Worm (Caenorhabditis elegans) whole organism, early embryonic: Measurements from ENCODE around the gene C06A6.2.

Source experiments
- B0310.2 ChIP-seq: sonication (generic microtip); optimal IDR thresholded peaks from 2 replicates; lab custom pipeline; 2016; ENCODE audit warnings: mild to moderate bottlenecking, missing genetic modification characterization, missing compliant biosample characterization
- F13C5.2 ChIP-seq: sonication (generic microtip); optimal IDR thresholded peaks from 2 replicates; lab custom pipeline; 2017; ENCODE audit warnings: mild to moderate bottlenecking, missing genetic modification characterization, inconsistent platforms, missing compliant biosample characterization
- aly-1 ChIP-seq: sonication (generic microtip); optimal IDR thresholded peaks from 2 replicates; lab custom pipeline; 2016; ENCODE audit warnings: missing genetic modification characterization, missing compliant biosample characterization
- ama-1 ChIP-seq: fragments of 150-350 bp; optimal IDR thresholded peaks from 2 replicates; lab custom pipeline; 2014
- ceh-36 ChIP-seq: sonication (generic microtip); optimal IDR thresholded peaks from 2 replicates; lab custom pipeline; 2016; ENCODE audit warnings: missing genetic modification characterization, inconsistent platforms, missing compliant biosample characterization
- flt-1 ChIP-seq: fragments of 200-800 bp; sonication (Bioruptor generic); IDR thresholded peaks from 2 replicates; pipeline ENCODE4 v1.3.6; 2022; ENCODE audit warnings: missing genetic modification characterization, missing compliant biosample characterization
- hmbx-1 ChIP-seq: sonication (generic microtip); optimal IDR thresholded peaks from 2 replicates; lab custom pipeline; 2016; ENCODE audit warnings: mild to moderate bottlenecking, missing genetic modification characterization, missing compliant biosample characterization
- hmg-4 ChIP-seq: fragments of 200-800 bp; sonication (Bioruptor generic); optimal IDR thresholded peaks from 2 replicates; lab custom pipeline; 2018; ENCODE audit warnings: mild to moderate bottlenecking, missing genetic modification characterization, missing compliant biosample characterization
- tbx-37 ChIP-seq: fragments of 200-800 bp; sonication (Bioruptor generic); conservative IDR thresholded peaks from 2 replicates; pipeline ENCODE4 v1.3.6; 2022; ENCODE audit warnings: missing genetic modification reagents, missing genetic modification characterization, missing compliant biosample characterization
- tra-4 ChIP-seq: sonication (generic microtip); optimal IDR thresholded peaks from 2 replicates; lab custom pipeline; 2017; ENCODE audit warnings: missing genetic modification characterization, missing compliant biosample characterization

- TF ChIP-seq hmg-4 (GFP tag; lab: Kevin White, UChicago) (no peak), B0310.2 (tag; lab: Kevin White, UChicago) (no peak), ama-1 (lab: Kevin White, UChicago) (no peak), tbx-37 (GFP tag; lab: Robert Waterston, UW) (no peak), F13C5.2 (tag; lab: Kevin White, UChicago) (no peak), ceh-36 (tag; lab: Kevin White, UChicago) (no peak), flt-1 (GFP tag; lab: Robert Waterston, UW) (no peak), hmbx-1 (tag; lab: Kevin White, UChicago) (no peak), aly-1 (tag; lab: Kevin White, UChicago) (no peak), tra-4 (no peak)
These were observed 6.5 kb upstream of the C06A6.2 start for ce11 chrIV:7839923-7840322.
